Fruit fly (Drosophila melanogaster): ENCODE results near the gene Pgant35A.

- no peak for TF ChIP-seq CG12605 (GFP tag; IDR thresholded peaks at IDR 0.05)
- no peak for TF ChIP-seq CG13204 (GFP tag; optimal IDR thresholded peaks at IDR 0.05)
- no peak for TF ChIP-seq CG15710 (tag; optimal IDR thresholded peaks at IDR 0.05)
- no peak for TF ChIP-seq CG14655 (GFP tag; optimal IDR thresholded peaks at IDR 0.05)
- no peak for TF ChIP-seq rn (GFP tag; IDR thresholded peaks at IDR 0.05)
- TF ChIP-seq D1 (tag; optimal IDR thresholded peaks at IDR 0.05): no peak
Observed at dm6 chr2L:14356279-14356678, 2.8 kb upstream of the Pgant35A start.

Data from whole organism, pupa.